Worm (Caenorhabditis elegans): ENCODE measurements around the gene fbxb-118.

The fbxb-118 gene

ce11 chrII:4094030-4094846 lies 30.3 kb upstream of the fbxb-118 start:
- TF ChIP-seq nhr-21 (tag; optimal IDR thresholded peaks at IDR 0.05) = peak; percentile 57
- TF ChIP-seq R02D3.7 (tag; optimal IDR thresholded peaks at IDR 0.05) = no peak
- peak; percentile 32 for TF ChIP-seq sma-3 (GFP tag; optimal IDR thresholded peaks at IDR 0.05)
- TF ChIP-seq snpc-4 (tag; optimal IDR thresholded peaks at IDR 0.05) = no peak
- TF ChIP-seq ztf-11 (tag; optimal IDR thresholded peaks at IDR 0.05) = no peak
- TF ChIP-seq nhr-12 (tag; optimal IDR thresholded peaks at IDR 0.05) = no peak
- no peak for TF ChIP-seq nhr-10 (tag; optimal IDR thresholded peaks at IDR 0.05)
- TF ChIP-seq nhr-25 (tag; optimal IDR thresholded peaks at IDR 0.05) = no peak
- no peak for TF ChIP-seq elt-1 (tag; optimal IDR thresholded peaks at IDR 0.05)
- TF ChIP-seq unc-55 (GFP tag; optimal IDR thresholded peaks at IDR 0.05) = no peak
- TF ChIP-seq sma-9 (GFP tag; optimal IDR thresholded peaks at IDR 0.05) = peak; percentile 32
- TF ChIP-seq sma-9 (tag; optimal IDR thresholded peaks at IDR 0.05) = no peak
- no peak for TF ChIP-seq nhr-23 (tag; optimal IDR thresholded peaks at IDR 0.05)
- no peak for TF ChIP-seq lin-13 (GFP tag; optimal IDR thresholded peaks at IDR 0.05)
- TF ChIP-seq lsy-2 (tag; optimal IDR thresholded peaks at IDR 0.05) = peak; percentile 2 to 88
- TF ChIP-seq gmeb-1 (tag; optimal IDR thresholded peaks at IDR 0.05) = no peak
- TF ChIP-seq egl-27 (tag; optimal IDR thresholded peaks at IDR 0.05) = no peak
- TF ChIP-seq mbf-1 (tag; optimal IDR thresholded peaks at IDR 0.05) = no peak
- TF ChIP-seq skn-1 (tag; optimal IDR thresholded peaks at IDR 0.05) = no peak
- no peak for TF ChIP-seq ztf-1 (GFP tag; conservative IDR thresholded peaks at IDR 0.05)
- TF ChIP-seq mdl-1 (tag; optimal IDR thresholded peaks at IDR 0.05) = no peak
- TF ChIP-seq nhr-77 (tag; optimal IDR thresholded peaks at IDR 0.05) = no peak
- peak; percentile 68 for TF ChIP-seq ama-1 (optimal IDR thresholded peaks at IDR 0.05)

ce11 chrII:4092502-4092901 lies 28.6 kb upstream of the fbxb-118 start:
- TF ChIP-seq lsy-2 (tag; optimal IDR thresholded peaks at IDR 0.05) (peak in 1 of 2 experiments; percentile 13), nhr-77 (tag; optimal IDR thresholded peaks at IDR 0.05) (no peak)

ce11 chrII:4091828-4092227 lies 27.9 kb upstream of the fbxb-118 start, which contains the start of gene R11F4.1:
Gene R11F4.1 (plus strand): TSS chrII:4091930.
- TF ChIP-seq fos-1 (tag; optimal IDR thresholded peaks at IDR 0.05) (no peak), C34F6.9 (tag; optimal IDR thresholded peaks at IDR 0.05) (no peak), blmp-1 (tag; optimal IDR thresholded peaks at IDR 0.05; ENCODE audit: insufficient read depth) (no peak)

ce11 chrII:4090790-4091189 lies 26.9 kb upstream of the fbxb-118 start:
- TF ChIP-seq skn-1 (tag; optimal IDR thresholded peaks at IDR 0.05) (no peak), ama-1 (optimal IDR thresholded peaks at IDR 0.05) (peak; percentile 59), nhr-129 (tag; optimal IDR thresholded peaks at IDR 0.05) (peak; percentile 47), sma-3 (GFP tag; optimal IDR thresholded peaks at IDR 0.05) (peak; percentile 6), sma-9 (GFP tag; optimal IDR thresholded peaks at IDR 0.05) (peak; percentile 85), sma-9 (tag; optimal IDR thresholded peaks at IDR 0.05) (no peak), nhr-21 (tag; optimal IDR thresholded peaks at IDR 0.05) (peak; percentile 54), mbf-1 (tag; optimal IDR thresholded peaks at IDR 0.05) (no peak), R02D3.7 (tag; optimal IDR thresholded peaks at IDR 0.05) (no peak), gmeb-1 (tag; optimal IDR thresholded peaks at IDR 0.05) (peak; percentile 18)

ce11 chrII:4089183-4089582 lies 25.3 kb upstream of the fbxb-118 start:
- peak in 1 of 2 experiments; percentile 71 for TF ChIP-seq lsy-2 (tag; optimal IDR thresholded peaks at IDR 0.05)
- TF ChIP-seq nhr-23 (tag; optimal IDR thresholded peaks at IDR 0.05) = no peak
- TF ChIP-seq gmeb-1 (tag; optimal IDR thresholded peaks at IDR 0.05) = peak; percentile 74
- peak; percentile 30 for TF ChIP-seq C34F6.9 (tag; optimal IDR thresholded peaks at IDR 0.05)
- peak; percentile 60 for TF ChIP-seq lin-13 (GFP tag; optimal IDR thresholded peaks at IDR 0.05)
- no peak for TF ChIP-seq skn-1 (tag; optimal IDR thresholded peaks at IDR 0.05)
- no peak for TF ChIP-seq elt-3 (tag; optimal IDR thresholded peaks at IDR 0.05)
- peak; percentile 86 for TF ChIP-seq nhr-25 (tag; optimal IDR thresholded peaks at IDR 0.05)
- TF ChIP-seq peb-1 (tag; optimal IDR thresholded peaks at IDR 0.05) = no peak
- peak; percentile 29 to 64 for TF ChIP-seq mdl-1 (tag; optimal IDR thresholded peaks at IDR 0.05)
- TF ChIP-seq F13H6.1 (tag; optimal IDR thresholded peaks at IDR 0.05) = peak; percentile 89
- TF ChIP-seq alr-1 (tag; optimal IDR thresholded peaks at IDR 0.05) = no peak
- peak; percentile 89 for TF ChIP-seq crh-2 (tag; optimal IDR thresholded peaks at IDR 0.05)
- TF ChIP-seq aly-2 (tag; optimal IDR thresholded peaks at IDR 0.05) = no peak
- peak; percentile 96 for TF ChIP-seq fos-1 (tag; optimal IDR thresholded peaks at IDR 0.05)
- peak; percentile 58 for TF ChIP-seq sma-3 (GFP tag; optimal IDR thresholded peaks at IDR 0.05)
- peak; percentile 43 for TF ChIP-seq nhr-6 (tag; optimal IDR thresholded peaks at IDR 0.05)
- TF ChIP-seq snpc-4 (tag; optimal IDR thresholded peaks at IDR 0.05) = no peak
- TF ChIP-seq nhr-11 (tag; optimal IDR thresholded peaks at IDR 0.05) = no peak
- TF ChIP-seq mab-5 (tag; optimal IDR thresholded peaks at IDR 0.05) = peak; percentile 11
- peak; percentile 42 for TF ChIP-seq sem-4 (tag; optimal IDR thresholded peaks at IDR 0.05)
- peak; percentile 71 for TF ChIP-seq blmp-1 (tag; optimal IDR thresholded peaks at IDR 0.05; ENCODE audit: insufficient read depth)
- TF ChIP-seq ztf-4 (tag; optimal IDR thresholded peaks at IDR 0.05) = peak; percentile 22
- TF ChIP-seq nhr-129 (tag; optimal IDR thresholded peaks at IDR 0.05) = peak; percentile 60
- no peak for TF ChIP-seq nhr-10 (tag; optimal IDR thresholded peaks at IDR 0.05)
- TF ChIP-seq unc-62 (GFP tag; optimal IDR thresholded peaks at IDR 0.05) = no peak
- TF ChIP-seq zag-1 (tag; optimal IDR thresholded peaks at IDR 0.05) = no peak
- no peak for TF ChIP-seq Y55F3AM.14 (GFP tag; optimal IDR thresholded peaks at IDR 0.05)
- no peak for TF ChIP-seq R02D3.7 (tag; optimal IDR thresholded peaks at IDR 0.05)
- TF ChIP-seq sma-9 (GFP tag; optimal IDR thresholded peaks at IDR 0.05) = peak; percentile 100
- no peak for TF ChIP-seq sma-9 (tag; optimal IDR thresholded peaks at IDR 0.05)
- TF ChIP-seq nhr-21 (tag; optimal IDR thresholded peaks at IDR 0.05) = peak; percentile 84
